Fruit fly (Drosophila melanogaster) Kc167 (cell line): ENCODE data around the gene His3.3B.

ENCODE experiments used
- Myc ChIP-seq: fragments of >200 bp; optimal IDR thresholded peaks from 2 replicates; lab custom pipeline; 2017; ENCODE audit warnings: missing external identifiers
- Sin3A ChIP-seq: fragments of >200 bp; optimal IDR thresholded peaks from 2 replicates; lab custom pipeline; 2018; ENCODE audit warnings: missing external identifiers
- h ChIP-seq: fragments of >200 bp; optimal IDR thresholded peaks from 3 replicates; lab custom pipeline; 2018; ENCODE audit warnings: missing external identifiers
- insv ChIP-seq: fragments of >200 bp; optimal IDR thresholded peaks from 3 replicates; lab custom pipeline; 2018; ENCODE audit warnings: missing external identifiers
- psq ChIP-seq: fragments of >200 bp; optimal IDR thresholded peaks from 2 replicates; lab custom pipeline; 2017; ENCODE audit warnings: missing external identifiers
- ttk ChIP-seq: sonication (Bioruptor generic); optimal IDR thresholded peaks from 2 replicates; lab custom pipeline; 2017; ENCODE audit warnings: missing external identifiers

Gene His3.3B

dm6 chrX:9106775-9107283 is 49.6 kb downstream of the His3.3B start, which contains the start of gene Arfrp1:
Gene Arfrp1, plus strand, starts transcription at chrX:9107069.
- TF ChIP-seq psq (no peak), ttk (lab: Kevin White, UChicago) (no peak), Myc (lab: Kevin White, UChicago) (no peak), insv (no peak), h (no peak), Sin3A (lab: Kevin White, UChicago) (no peak)

- TF ChIP-seq ttk (lab: Kevin White, UChicago): no peak
- TF ChIP-seq h: no peak
- TF ChIP-seq psq: no peak
- TF ChIP-seq insv: no peak
- no peak for TF ChIP-seq Sin3A (lab: Kevin White, UChicago)
- TF ChIP-seq Myc (lab: Kevin White, UChicago): no peak
Measured at dm6 chrX:9106212-9106774, 50.2 kb downstream of the His3.3B start, which contains the start of gene Bx42. Gene Bx42, minus strand, starts transcription at chrX:9106604.

dm6 chrX:9103308-9104185 is 52.9 kb downstream of the His3.3B start, which contains the start of gene CG7766:
Gene CG7766, minus strand, starts transcription at chrX:9103739.
- TF ChIP-seq Myc (lab: Kevin White, UChicago): no peak
- no peak for TF ChIP-seq ttk (lab: Kevin White, UChicago)
- TF ChIP-seq psq: no peak
- no peak for TF ChIP-seq insv
- no peak for TF ChIP-seq h
- no peak for TF ChIP-seq Sin3A (lab: Kevin White, UChicago)
